Fruit fly (Drosophila melanogaster) whole organism, embryonic: ENCODE results near the gene bb8.

Experiments used
- Antp ChIP-seq: fragments of 200-800 bp; sonication (Bioruptor generic); optimal IDR thresholded peaks from 3 replicates; lab custom pipeline; 2016; ENCODE audit warnings: missing biosample characterization, missing genetic modification characterization
- BEAF-32 ChIP-seq: fragments of 200-800 bp; sonication (Bioruptor generic); optimal IDR thresholded peaks from 3 replicates; lab custom pipeline; 2017; ENCODE audit warnings: missing biosample characterization, missing genetic modification characterization, mild to moderate bottlenecking, moderate library complexity, missing genetic modification reagents
- Bdp1 ChIP-seq: fragments of 200-800 bp; sonication (Bioruptor generic); optimal IDR thresholded peaks from 3 replicates; lab custom pipeline; 2016; ENCODE audit warnings: missing biosample characterization, missing genetic modification characterization
- CG12942 ChIP-seq: fragments of 200-800 bp; sonication (Bioruptor generic); optimal IDR thresholded peaks from 3 replicates; lab custom pipeline; 2016; ENCODE audit warnings: missing biosample characterization, missing genetic modification characterization
- CG17328 ChIP-seq: fragments of 200-800 bp; sonication (Bioruptor generic); IDR thresholded peaks from 2 replicates; pipeline ENCODE4 v1.3.6; 2022; ENCODE audit warnings: missing biosample characterization, missing genetic modification characterization
- CG17361 ChIP-seq: fragments of 200-800 bp; sonication (Bioruptor generic); IDR thresholded peaks from 3 replicates; pipeline ENCODE4 v1.3.6; 2022; ENCODE audit warnings: missing biosample characterization, missing genetic modification characterization
- CG3407 ChIP-seq: fragments of 200-800 bp; sonication (Bioruptor generic); optimal IDR thresholded peaks from 2 replicates; lab custom pipeline; 2018; ENCODE audit warnings: missing biosample characterization, mild to moderate bottlenecking, missing genetic modification characterization
- CG34422 ChIP-seq: fragments of 200-800 bp; sonication (Bioruptor generic); IDR thresholded peaks from 3 replicates; pipeline ENCODE4 v1.3.6; 2022; ENCODE audit warnings: missing biosample characterization, missing genetic modification characterization
- CG4328 ChIP-seq: fragments of 200-800 bp; sonication (Bioruptor generic); optimal IDR thresholded peaks from 3 replicates; lab custom pipeline; 2017; ENCODE audit warnings: missing biosample characterization, missing genetic modification reagents, missing genetic modification characterization
- CG43689 ChIP-seq: fragments of 200-800 bp; sonication (Bioruptor generic); IDR thresholded peaks from 2 replicates; pipeline ENCODE4 v1.3.6; 2022; ENCODE audit warnings: missing biosample characterization, missing genetic modification characterization
- CG6689 ChIP-seq: fragments of 200-800 bp; sonication (Bioruptor generic); IDR thresholded peaks from 2 replicates; pipeline ENCODE4 v1.3.6; 2022; ENCODE audit warnings: missing biosample characterization, missing genetic modification characterization
- CG7745 ChIP-seq: fragments of 200-800 bp; sonication (Bioruptor generic); optimal IDR thresholded peaks from 2 replicates; lab custom pipeline; 2018; ENCODE audit warnings: missing biosample characterization, mild to moderate bottlenecking, missing genetic modification characterization, moderate library complexity
- CG7987 ChIP-seq: fragments of 200-800 bp; sonication (Bioruptor generic); optimal IDR thresholded peaks from 2 replicates; lab custom pipeline; 2018; ENCODE audit warnings: missing biosample characterization, mild to moderate bottlenecking, missing genetic modification characterization, moderate library complexity
- CG8281 ChIP-seq: fragments of 200-800 bp; sonication (Bioruptor generic); optimal IDR thresholded peaks from 2 replicates; lab custom pipeline; 2018; ENCODE audit warnings: missing biosample characterization, mild to moderate bottlenecking, missing genetic modification characterization, moderate library complexity
- CG8290 ChIP-seq, 3 experiments: fragments of 200-800 bp; sonication (Bioruptor generic); optimal IDR thresholded peaks; 2 replicates each; lab custom pipeline; 2016 to 2019; ENCODE audit warnings: missing biosample characterization in 3 of 3, missing genetic modification characterization in 3 of 3, mild to moderate bottlenecking in 2 of 3, moderate library complexity in 1 of 3
- CG8359 ChIP-seq: fragments of 200-800 bp; sonication (Bioruptor generic); optimal IDR thresholded peaks from 2 replicates; lab custom pipeline; 2017; ENCODE audit warnings: missing biosample characterization, mild to moderate bottlenecking, missing genetic modification characterization, borderline replicate concordance
- CG8765 ChIP-seq: fragments of 200-800 bp; sonication (Bioruptor generic); IDR thresholded peaks from 2 replicates; pipeline ENCODE4 v1.3.6; 2022; ENCODE audit warnings: missing biosample characterization, missing genetic modification characterization
- CG9215 ChIP-seq: fragments of 200-800 bp; sonication (Bioruptor generic); IDR thresholded peaks from 2 replicates; pipeline ENCODE4 v1.3.6; 2022; ENCODE audit warnings: missing biosample characterization, missing genetic modification characterization
- Dfd ChIP-seq, 2 experiments: fragments of >200 bp; optimal IDR thresholded peaks; 2 replicates each; lab custom pipeline; 2017; ENCODE audit warnings: missing biosample characterization in 2 of 2, missing genetic modification characterization in 2 of 2
- Doc3 ChIP-seq: fragments of 200-800 bp; sonication (Bioruptor generic); IDR thresholded peaks from 3 replicates; pipeline ENCODE4 v1.3.6; 2022; ENCODE audit warnings: missing biosample characterization, missing genetic modification characterization; ENCODE audit not compliant: partially characterized antibody
- H2.0 ChIP-seq: fragments of 200-800 bp; sonication (Bioruptor generic); IDR thresholded peaks from 2 replicates; pipeline ENCODE4 v1.3.6; 2022; ENCODE audit warnings: missing biosample characterization, missing genetic modification characterization
- HLH54F ChIP-seq: fragments of 200-800 bp; sonication (Bioruptor generic); optimal IDR thresholded peaks from 3 replicates; lab custom pipeline; 2016; ENCODE audit warnings: missing biosample characterization, missing genetic modification characterization
- HLHmδ ChIP-seq: fragments of 200-800 bp; sonication (Bioruptor generic); optimal IDR thresholded peaks from 2 replicates; lab custom pipeline; 2018; ENCODE audit warnings: missing biosample characterization, mild to moderate bottlenecking, missing genetic modification characterization, moderate library complexity
- Hr78 ChIP-seq, 2 experiments: fragments of 200-800 bp in 1 of 2; fragments of >200 bp in 1 of 2; sonication (Bioruptor generic) in 1 of 2; optimal IDR thresholded peaks; 2 replicates each; lab custom pipeline; 2017 to 2019; ENCODE audit warnings: missing biosample characterization in 2 of 2, missing genetic modification characterization in 2 of 2, mild to moderate bottlenecking in 1 of 2, moderate library complexity in 1 of 2
- Myb ChIP-seq: fragments of 200-800 bp; sonication (Bioruptor generic); optimal IDR thresholded peaks from 2 replicates; lab custom pipeline; 2016; ENCODE audit warnings: missing biosample characterization, missing genetic modification characterization
- NK7.1 ChIP-seq: fragments of 200-800 bp; sonication (Bioruptor generic); optimal IDR thresholded peaks from 3 replicates; lab custom pipeline; 2016; ENCODE audit warnings: missing biosample characterization, missing genetic modification characterization
- Oaz ChIP-seq: fragments of 200-800 bp; sonication (Bioruptor generic); IDR thresholded peaks from 2 replicates; pipeline ENCODE4 v1.3.6; 2022; ENCODE audit warnings: missing biosample characterization, missing genetic modification characterization
- Optix ChIP-seq: fragments of 200-800 bp; sonication (Bioruptor generic); IDR thresholded peaks from 3 replicates; pipeline ENCODE4 v1.3.6; 2022; ENCODE audit warnings: missing biosample characterization, missing genetic modification characterization
- Spps ChIP-seq: fragments of 200-800 bp; sonication (Bioruptor generic); optimal IDR thresholded peaks from 2 replicates; lab custom pipeline; 2018; ENCODE audit warnings: missing biosample characterization, mild to moderate bottlenecking, missing genetic modification characterization
- Stat92E ChIP-seq, 3 experiments: fragments of >200 bp in 2 of 3; fragments of 200-800 bp in 1 of 3; sonication (Bioruptor generic) in 1 of 3; optimal IDR thresholded peaks; 2 replicates each; lab custom pipeline; 2017 to 2019; ENCODE audit warnings: missing biosample characterization in 3 of 3, missing genetic modification characterization in 3 of 3, mild to moderate bottlenecking in 1 of 3, moderate library complexity in 1 of 3
- Xrp1 ChIP-seq: fragments of 200-800 bp; sonication (Bioruptor generic); IDR thresholded peaks from 2 replicates; pipeline ENCODE4 v1.3.6; 2022; ENCODE audit warnings: missing biosample characterization, missing genetic modification characterization
- YL-1 ChIP-seq: fragments of 200-800 bp; sonication (Bioruptor generic); optimal IDR thresholded peaks from 3 replicates; lab custom pipeline; 2017; ENCODE audit warnings: missing biosample characterization, mild to moderate bottlenecking, missing genetic modification characterization
- abd-A ChIP-seq: fragments of 200-800 bp; sonication (Bioruptor generic); optimal IDR thresholded peaks from 3 replicates; lab custom pipeline; 2019; ENCODE audit warnings: missing biosample characterization, mild to moderate bottlenecking, missing genetic modification characterization, moderate library complexity
- ase ChIP-seq: fragments of 200-800 bp; sonication (Bioruptor generic); IDR thresholded peaks from 3 replicates; pipeline ENCODE4 v1.3.6; 2022; ENCODE audit warnings: missing biosample characterization, missing genetic modification characterization
- cad ChIP-seq: fragments of >200 bp; optimal IDR thresholded peaks from 2 replicates; lab custom pipeline; 2017; ENCODE audit warnings: missing biosample characterization, missing genetic modification characterization
- ems ChIP-seq: fragments of 200-800 bp; sonication (Bioruptor generic); optimal IDR thresholded peaks from 3 replicates; lab custom pipeline; 2016; ENCODE audit warnings: missing biosample characterization, missing genetic modification characterization
- fu2 ChIP-seq: fragments of 200-800 bp; sonication (Bioruptor generic); optimal IDR thresholded peaks from 2 replicates; lab custom pipeline; 2016; ENCODE audit warnings: missing biosample characterization, missing genetic modification characterization
- gsb-n ChIP-seq: fragments of 200-800 bp; sonication (Bioruptor generic); optimal IDR thresholded peaks from 3 replicates; lab custom pipeline; 2018; ENCODE audit warnings: missing biosample characterization, mild to moderate bottlenecking, missing genetic modification characterization
- hbn ChIP-seq: fragments of 200-800 bp; sonication (Bioruptor generic); IDR thresholded peaks from 2 replicates; pipeline ENCODE4 v1.3.6; 2022; ENCODE audit warnings: missing biosample characterization, missing genetic modification characterization; ENCODE audit not compliant: partially characterized antibody
- ind ChIP-seq: fragments of 200-800 bp; sonication (Bioruptor generic); optimal IDR thresholded peaks from 3 replicates; lab custom pipeline; 2016; ENCODE audit warnings: missing biosample characterization, missing genetic modification characterization
- inv ChIP-seq: fragments of 200-800 bp; sonication (Bioruptor generic); IDR thresholded peaks from 2 replicates; pipeline ENCODE4 v1.3.6; 2022; ENCODE audit warnings: missing biosample characterization, missing genetic modification characterization; ENCODE audit not compliant: partially characterized antibody
- jigr1 ChIP-seq: fragments of 200-800 bp; sonication (Bioruptor generic); IDR thresholded peaks from 3 replicates; pipeline ENCODE4 v1.3.6; 2022; ENCODE audit warnings: missing biosample characterization, missing genetic modification characterization
- kah ChIP-seq: fragments of 200-800 bp; sonication (Bioruptor generic); optimal IDR thresholded peaks from 2 replicates; lab custom pipeline; 2018; ENCODE audit warnings: missing biosample characterization, mild to moderate bottlenecking, missing genetic modification characterization
- lilli ChIP-seq: fragments of 200-800 bp; sonication (Bioruptor generic); optimal IDR thresholded peaks from 3 replicates; lab custom pipeline; 2016; ENCODE audit warnings: missing biosample characterization, missing genetic modification characterization
- peb ChIP-seq: fragments of 200-800 bp; sonication (Bioruptor generic); IDR thresholded peaks from 2 replicates; pipeline ENCODE4 v1.3.6; 2022; ENCODE audit warnings: missing biosample characterization, missing genetic modification characterization
- stwl ChIP-seq: fragments of 200-800 bp; sonication (Bioruptor generic); optimal IDR thresholded peaks from 3 replicates; lab custom pipeline; 2018; ENCODE audit warnings: missing biosample characterization, mild to moderate bottlenecking, missing genetic modification characterization, moderate library complexity
- tna ChIP-seq: fragments of 200-800 bp; sonication (Bioruptor generic); IDR thresholded peaks from 2 replicates; pipeline ENCODE4 v1.3.6; 2022; ENCODE audit warnings: missing biosample characterization, missing genetic modification characterization; ENCODE audit not compliant: partially characterized antibody
- unc-4 ChIP-seq: fragments of 200-800 bp; sonication (Bioruptor generic); IDR thresholded peaks from 2 replicates; pipeline ENCODE4 v1.3.6; 2022; ENCODE audit warnings: missing biosample characterization, missing genetic modification characterization; ENCODE audit not compliant: partially characterized antibody
- zfh1 ChIP-seq: fragments of 200-800 bp; sonication (Bioruptor generic); IDR thresholded peaks from 3 replicates; pipeline ENCODE4 v1.3.6; 2022; ENCODE audit warnings: missing biosample characterization, missing genetic modification characterization

bb8 gene

dm6 chr3R:23251256-23251655, 38.7 kb downstream of the bb8 start, which contains the start of the genes Rad60 and EloA (continued):
- TF ChIP-seq unc-4 (GFP tag; lab: Robert Waterston, UW), result peak; percentile 65
- TF ChIP-seq CG7745 (tag; lab: Kevin White, UChicago), result no peak
- no peak for TF ChIP-seq cad
- peak; percentile 63 for TF ChIP-seq BEAF-32
- peak; percentile 36 for TF ChIP-seq kah
- TF ChIP-seq CG8281 (tag; lab: Kevin White, UChicago), result no peak
- TF ChIP-seq CG12942, result peak; percentile 82
- no peak for TF ChIP-seq jigr1 (GFP tag; lab: Robert Waterston, UW)
- peak; percentile 49 for TF ChIP-seq Spps
- peak; percentile 44; the same call in 1 of the 2 replicates for TF ChIP-seq tna (GFP tag; lab: Robert Waterston, UW)
- TF ChIP-seq inv (GFP tag; lab: Robert Waterston, UW), result peak; percentile 37
- TF ChIP-seq gsb-n (tag; lab: Kevin White, UChicago), result peak; percentile 46
- peak; percentile 79 for TF ChIP-seq Myb (GFP tag; lab: Kevin White, UChicago)
- peak; percentile 75 for TF ChIP-seq CG34422
- peak; percentile 66 for TF ChIP-seq CG17328 (GFP tag; lab: Robert Waterston, UW)
- peak; percentile 83 for TF ChIP-seq ind
- 0 out of 3 replicates have a peak, but pooled peaks have one; percentile 41 for TF ChIP-seq ase (GFP tag; lab: Robert Waterston, UW)
- peak; percentile 82 for TF ChIP-seq Bdp1 (GFP tag; lab: Kevin White, UChicago)
- peak; percentile 69; the same call in 2 of the 3 replicates for TF ChIP-seq Doc3
- no peak for TF ChIP-seq Dfd (GFP tag; optimal IDR thresholded peaks at IDR 0.05; lab: Kevin White, UChicago)
- peak; percentile 75 for TF ChIP-seq CG17361 (GFP tag; lab: Robert Waterston, UW)
- peak; percentile 58; the same call in 1 of the 2 replicates for TF ChIP-seq peb (GFP tag; lab: Robert Waterston, UW)
- peak; percentile 45 for TF ChIP-seq CG8359 (GFP tag; lab: Kevin White, UChicago)
- TF ChIP-seq Xrp1 (GFP tag; lab: Robert Waterston, UW), result peak; percentile 76
- TF ChIP-seq CG43689 (GFP tag; lab: Robert Waterston, UW), result no peak
- TF ChIP-seq CG7987, result peak; percentile 16
- TF ChIP-seq NK7.1 (GFP tag; lab: Kevin White, UChicago), result peak; percentile 64
- TF ChIP-seq Oaz, result no peak
- TF ChIP-seq abd-A, result no peak
- peak; percentile 49 for TF ChIP-seq CG9215
- TF ChIP-seq Hr78 (GFP tag; optimal IDR thresholded peaks at IDR 0.05; lab: Kevin White, UChicago), result no peak
- peak in 1 of 3 experiments; percentile 68 for TF ChIP-seq Stat92E (GFP tag; optimal IDR thresholded peaks at IDR 0.05; lab: Kevin White, UChicago)
- peak; percentile 99 for TF ChIP-seq stwl (tag; lab: Kevin White, UChicago)
- peak; percentile 69 for TF ChIP-seq H2.0 (GFP tag; lab: Robert Waterston, UW)
- peak; percentile 73; the same call in 2 of the 3 replicates for TF ChIP-seq Optix
- TF ChIP-seq ems (GFP tag; lab: Kevin White, UChicago), result peak; percentile 83
- peak; percentile 80 for TF ChIP-seq zfh1
- TF ChIP-seq HLHmδ (GFP tag; lab: Kevin White, UChicago), result no peak
- TF ChIP-seq CG8765, result peak; percentile 42
- TF ChIP-seq fu2, result peak; percentile 82
- peak; percentile 91 for TF ChIP-seq Antp (GFP tag; lab: Kevin White, UChicago)
- TF ChIP-seq CG3407 (GFP tag; lab: Kevin White, UChicago), result no peak
- TF ChIP-seq YL-1 (GFP tag; lab: Kevin White, UChicago), result peak; percentile 80
- TF ChIP-seq CG8290 (GFP tag; optimal IDR thresholded peaks at IDR 0.05; lab: Kevin White, UChicago), result peak; percentile 87
- peak; percentile 79 to 95 for TF ChIP-seq CG8290 (tag; optimal IDR thresholded peaks at IDR 0.05; lab: Kevin White, UChicago)
- TF ChIP-seq CG6689, result peak; percentile 68
- TF ChIP-seq lilli (GFP tag; lab: Kevin White, UChicago), result peak; percentile 92
- peak; percentile 50 for TF ChIP-seq CG4328 (GFP tag; lab: Kevin White, UChicago)
- TF ChIP-seq HLH54F (GFP tag; lab: Kevin White, UChicago), result peak; percentile 84
- TF ChIP-seq hbn (GFP tag; lab: Robert Waterston, UW), result peak; percentile 55; the same call in 1 of the 2 replicates
